Worm (Caenorhabditis elegans): ENCODE measurements around the gene F23B2.10.

F23B2.10 gene

DNA sequence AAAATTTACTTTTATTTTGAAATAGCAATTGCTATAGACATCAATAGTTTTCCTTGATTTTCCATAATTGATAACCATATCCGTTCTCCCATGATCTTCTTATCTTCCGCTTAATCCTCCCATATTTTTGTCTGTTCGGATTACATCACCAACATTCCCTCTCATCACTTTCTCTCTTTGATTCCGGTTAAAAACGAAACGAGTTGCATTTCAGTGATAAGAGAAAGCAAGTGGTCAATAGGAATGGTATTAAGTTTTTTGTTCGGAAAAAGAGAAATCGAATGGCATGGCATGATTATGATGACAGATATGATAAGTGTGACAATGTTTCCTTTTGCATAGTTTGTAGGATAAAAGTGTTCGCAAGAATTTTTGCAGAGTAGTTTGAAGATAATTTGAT is 42.1 kb downstream of the F23B2.10 start:
- TF ChIP-seq T22C8.4 (GFP tag; IDR thresholded peaks at IDR 0.05) (no peak), ztf-29 (GFP tag; IDR thresholded peaks at IDR 0.05) (no peak), cog-1 (tag; optimal IDR thresholded peaks at IDR 0.05) (no peak), tab-1 (GFP tag; IDR thresholded peaks at IDR 0.05) (no peak), ztf-23 (GFP tag; IDR thresholded peaks at IDR 0.05) (no peak), ref-1 (GFP tag; conservative IDR thresholded peaks at IDR 0.05) (no peak), flt-1 (GFP tag; IDR thresholded peaks at IDR 0.05) (no peak), med-1 (GFP tag; optimal IDR thresholded peaks at IDR 0.05; ENCODE audit: insufficient read depth) (no peak), klf-2 (GFP tag; conservative IDR thresholded peaks at IDR 0.05) (no peak)

DNA sequence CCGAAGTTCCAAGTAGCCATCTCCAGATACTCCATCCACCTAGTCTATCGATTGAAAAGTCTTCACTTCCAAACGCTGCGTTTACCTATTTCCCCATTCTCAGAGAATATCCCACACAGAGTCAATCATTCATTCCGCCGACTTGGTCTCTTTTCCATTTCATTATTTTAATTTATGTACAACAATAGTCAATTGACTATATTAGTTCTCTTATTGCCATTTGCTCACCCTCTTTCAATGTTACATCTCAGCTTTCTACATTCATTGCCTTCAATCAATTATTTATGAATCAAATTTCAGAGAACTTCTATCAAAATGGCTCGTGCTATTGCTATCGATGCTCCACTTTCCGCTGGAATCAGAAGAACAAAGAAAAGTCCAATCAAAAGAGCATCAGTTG is 45.5 kb downstream of the F23B2.10 start, which contains the start of gene aly-1:
Gene aly-1 (plus strand): TSS at position 301 of the 400 bp plus-strand sequence.
- no peak for TF ChIP-seq ztf-23 (GFP tag; IDR thresholded peaks at IDR 0.05)
- TF ChIP-seq cog-1 (tag; optimal IDR thresholded peaks at IDR 0.05): no peak
- no peak for TF ChIP-seq flt-1 (GFP tag; IDR thresholded peaks at IDR 0.05)

DNA sequence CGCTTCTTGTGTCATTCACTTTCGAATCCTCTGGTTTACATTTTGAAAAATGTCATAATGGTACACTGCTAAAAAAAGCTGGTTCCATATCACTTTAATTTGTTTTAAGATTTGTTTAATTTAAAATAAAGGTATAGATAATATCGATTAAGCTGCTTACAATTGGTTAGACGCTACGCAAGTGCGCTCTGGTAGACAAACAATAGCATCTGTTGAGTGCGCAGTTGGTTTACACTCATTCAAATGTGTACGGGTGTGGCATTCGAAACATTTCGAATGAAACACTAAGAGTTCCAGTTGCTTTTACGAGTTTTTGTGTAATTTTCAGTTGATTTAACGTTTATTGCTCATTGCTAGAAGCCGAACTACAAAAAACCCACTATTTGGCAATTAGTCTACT is 46.7 kb downstream of the F23B2.10 start:
- TF ChIP-seq flt-1 (GFP tag; IDR thresholded peaks at IDR 0.05): 0 out of 2 replicates have a peak, but pooled peaks have one; percentile 18
- 0 out of 2 replicates have a peak, but pooled peaks have one; percentile 45 for TF ChIP-seq ztf-23 (GFP tag; IDR thresholded peaks at IDR 0.05)
- TF ChIP-seq ztf-29 (GFP tag; IDR thresholded peaks at IDR 0.05): no peak
- no peak for TF ChIP-seq tab-1 (GFP tag; IDR thresholded peaks at IDR 0.05)
- no peak for TF ChIP-seq ref-1 (GFP tag; conservative IDR thresholded peaks at IDR 0.05)
- TF ChIP-seq T22C8.4 (GFP tag; IDR thresholded peaks at IDR 0.05): peak; percentile 44; the same call in 1 of the 2 replicates
- peak; percentile 58 for TF ChIP-seq cog-1 (tag; optimal IDR thresholded peaks at IDR 0.05)

- TF ChIP-seq ztf-23 (GFP tag; IDR thresholded peaks at IDR 0.05) (no peak), ztf-29 (GFP tag; IDR thresholded peaks at IDR 0.05) (no peak), tab-1 (GFP tag; IDR thresholded peaks at IDR 0.05) (no peak), ref-1 (GFP tag; conservative IDR thresholded peaks at IDR 0.05) (no peak)
Measured at ce11 chrIV:9104071-9105016, 49.8 kb downstream of the F23B2.10 start, which contains the start of the genes C01F6.14 and fem-3. TSS of gene C01F6.14 (minus strand) at chrIV:9104121. TSS of gene fem-3 (plus strand) at chrIV:9104966.

All from whole organism, midembryonic.